Fruit fly (Drosophila melanogaster) whole organism, embryonic: Measurements from ENCODE around the gene Pa1.

Source experiments
- Abd-B ChIP-seq: fragments of 200-800 bp; sonication (Bioruptor generic); optimal IDR thresholded peaks from 2 replicates; lab custom pipeline; 2018; ENCODE audit warnings: missing biosample characterization, mild to moderate bottlenecking, missing genetic modification characterization, moderate library complexity
- Adf1 ChIP-seq: fragments of 200-800 bp; sonication (Bioruptor generic); IDR thresholded peaks from 2 replicates; pipeline ENCODE4 v1.3.6; 2022; ENCODE audit warnings: missing biosample characterization, missing genetic modification characterization
- Antp ChIP-seq: fragments of 200-800 bp; sonication (Bioruptor generic); optimal IDR thresholded peaks from 3 replicates; lab custom pipeline; 2016; ENCODE audit warnings: missing biosample characterization, missing genetic modification characterization
- Atf3 ChIP-seq: fragments of 200-800 bp; sonication (Bioruptor generic); optimal IDR thresholded peaks from 3 replicates; lab custom pipeline; 2016; ENCODE audit warnings: missing biosample characterization, missing genetic modification characterization
- B-H1 ChIP-seq: fragments of 200-800 bp; sonication (Bioruptor generic); IDR thresholded peaks from 3 replicates; pipeline ENCODE4 v1.3.6; 2022; ENCODE audit warnings: missing biosample characterization, missing genetic modification characterization
- CG11093 ChIP-seq: fragments of 200-800 bp; sonication (Bioruptor generic); IDR thresholded peaks from 3 replicates; pipeline ENCODE4 v1.3.6; 2022; ENCODE audit warnings: missing biosample characterization, missing genetic modification characterization
- CG11723 ChIP-seq: fragments of 200-800 bp; sonication (Bioruptor generic); optimal IDR thresholded peaks from 2 replicates; lab custom pipeline; 2017; ENCODE audit warnings: missing biosample characterization, mild to moderate bottlenecking, missing genetic modification characterization
- CG12104 ChIP-seq: fragments of 200-800 bp; sonication (Bioruptor generic); optimal IDR thresholded peaks from 3 replicates; lab custom pipeline; 2016; ENCODE audit warnings: missing biosample characterization, missing genetic modification characterization
- CG1647 ChIP-seq: fragments of 200-800 bp; sonication (Bioruptor generic); optimal IDR thresholded peaks from 3 replicates; lab custom pipeline; 2016; ENCODE audit warnings: missing biosample characterization, missing genetic modification characterization
- CG1832 ChIP-seq: fragments of 200-800 bp; sonication (Bioruptor generic); optimal IDR thresholded peaks from 2 replicates; lab custom pipeline; 2017; ENCODE audit warnings: missing biosample characterization, mild to moderate bottlenecking, missing genetic modification characterization, inconsistent platforms
- CG18619 ChIP-seq: fragments of 200-800 bp; sonication (Bioruptor generic); optimal IDR thresholded peaks from 3 replicates; lab custom pipeline; 2017; ENCODE audit warnings: missing biosample characterization, mild to moderate bottlenecking, missing genetic modification characterization
- CG2875 ChIP-seq: fragments of 200-800 bp; sonication (Bioruptor generic); optimal IDR thresholded peaks from 2 replicates; lab custom pipeline; 2017; ENCODE audit warnings: missing biosample characterization, mild to moderate bottlenecking, missing genetic modification characterization, missing genetic modification reagents
- CG34224 ChIP-seq: fragments of 200-800 bp; sonication (Bioruptor generic); IDR thresholded peaks from 3 replicates; pipeline ENCODE4 v1.3.6; 2022; ENCODE audit warnings: missing biosample characterization, missing genetic modification characterization; ENCODE audit not compliant: partially characterized antibody
- CG3995 ChIP-seq: fragments of 200-800 bp; sonication (Bioruptor generic); optimal IDR thresholded peaks from 3 replicates; lab custom pipeline; 2016; ENCODE audit warnings: missing biosample characterization, missing genetic modification characterization
- CG7357 ChIP-seq: fragments of 200-800 bp; sonication (Bioruptor generic); IDR thresholded peaks from 3 replicates; pipeline ENCODE4 v1.3.6; 2022; ENCODE audit warnings: missing biosample characterization, missing genetic modification characterization
- CG9817 ChIP-seq: fragments of 200-800 bp; sonication (Bioruptor generic); optimal IDR thresholded peaks from 2 replicates; lab custom pipeline; 2018; ENCODE audit warnings: missing biosample characterization, mild to moderate bottlenecking, missing genetic modification characterization, moderate library complexity
- CG9876 ChIP-seq: fragments of 200-800 bp; sonication (Bioruptor generic); optimal IDR thresholded peaks from 2 replicates; lab custom pipeline; 2016; ENCODE audit warnings: missing biosample characterization, missing genetic modification characterization
- CG9932 ChIP-seq: fragments of 200-800 bp; sonication (Bioruptor generic); IDR thresholded peaks from 2 replicates; pipeline ENCODE4 v1.3.6; 2022; ENCODE audit warnings: missing biosample characterization, missing genetic modification characterization
- CTCF ChIP-seq: fragments of 200-800 bp; sonication (Bioruptor generic); optimal IDR thresholded peaks from 2 replicates; lab custom pipeline; 2017; ENCODE audit warnings: missing biosample characterization, mild to moderate bottlenecking, missing genetic modification characterization, moderate library complexity
- Dbx ChIP-seq: fragments of 200-800 bp; sonication (Bioruptor generic); IDR thresholded peaks from 3 replicates; pipeline ENCODE4 v1.3.6; 2022; ENCODE audit warnings: missing biosample characterization, missing genetic modification characterization
- Dll ChIP-seq: fragments of 200-800 bp; sonication (Bioruptor generic); IDR thresholded peaks from 4 replicates; pipeline ENCODE4 v1.3.6; 2022; ENCODE audit warnings: missing biosample characterization, missing genetic modification characterization; ENCODE audit not compliant: partially characterized antibody
- Fer1 ChIP-seq: fragments of 200-800 bp; sonication (Bioruptor generic); optimal IDR thresholded peaks from 2 replicates; lab custom pipeline; 2017; ENCODE audit warnings: missing biosample characterization, mild to moderate bottlenecking, missing genetic modification characterization
- Gsc ChIP-seq: fragments of 200-800 bp; sonication (Bioruptor generic); IDR thresholded peaks from 2 replicates; pipeline ENCODE4 v1.3.6; 2022; ENCODE audit warnings: missing biosample characterization, missing genetic modification characterization
- Hr3 ChIP-seq: fragments of 200-800 bp; sonication (Bioruptor generic); optimal IDR thresholded peaks from 3 replicates; lab custom pipeline; 2016; ENCODE audit warnings: missing biosample characterization, missing genetic modification characterization
- Max ChIP-seq: fragments of 200-800 bp; sonication (Bioruptor generic); optimal IDR thresholded peaks from 2 replicates; lab custom pipeline; 2016; ENCODE audit warnings: missing biosample characterization, mild to moderate bottlenecking, missing genetic modification characterization
- NC2β ChIP-seq: fragments of 200-800 bp; sonication (Bioruptor generic); optimal IDR thresholded peaks from 2 replicates; lab custom pipeline; 2016; ENCODE audit warnings: missing biosample characterization, missing genetic modification characterization
- Oaz ChIP-seq: fragments of 200-800 bp; sonication (Bioruptor generic); IDR thresholded peaks from 2 replicates; pipeline ENCODE4 v1.3.6; 2022; ENCODE audit warnings: missing biosample characterization, missing genetic modification characterization
- Sin3A ChIP-seq: fragments of >200 bp; optimal IDR thresholded peaks from 2 replicates; lab custom pipeline; 2018
- Spps ChIP-seq: fragments of 200-800 bp; sonication (Bioruptor generic); optimal IDR thresholded peaks from 2 replicates; lab custom pipeline; 2018; ENCODE audit warnings: missing biosample characterization, mild to moderate bottlenecking, missing genetic modification characterization
- aop ChIP-seq: fragments of 200-800 bp; sonication (Bioruptor generic); IDR thresholded peaks from 2 replicates; pipeline ENCODE4 v1.3.6; 2022; ENCODE audit warnings: missing biosample characterization, missing genetic modification characterization
- ara ChIP-seq: fragments of 200-800 bp; sonication (Bioruptor generic); IDR thresholded peaks from 2 replicates; pipeline ENCODE4 v1.3.6; 2022; ENCODE audit warnings: missing biosample characterization, missing genetic modification characterization
- corto ChIP-seq: fragments of 200-800 bp; sonication (Bioruptor generic); optimal IDR thresholded peaks from 2 replicates; lab custom pipeline; 2016; ENCODE audit warnings: missing biosample characterization, mild to moderate bottlenecking, missing genetic modification characterization, moderate library complexity
- croc ChIP-seq: fragments of 200-800 bp; sonication (Bioruptor generic); conservative IDR thresholded peaks from 3 replicates; pipeline ENCODE4 v1.3.6; 2022; ENCODE audit warnings: missing biosample characterization, missing genetic modification characterization
- dpn ChIP-seq, 2 experiments: fragments of 200-800 bp; sonication (Bioruptor generic); optimal IDR thresholded peaks; 3 replicates each; lab custom pipeline; 2016; ENCODE audit warnings: missing biosample characterization in 2 of 2, missing genetic modification characterization in 2 of 2
- ems ChIP-seq: fragments of 200-800 bp; sonication (Bioruptor generic); optimal IDR thresholded peaks from 3 replicates; lab custom pipeline; 2016; ENCODE audit warnings: missing biosample characterization, missing genetic modification characterization
- esg ChIP-seq: fragments of 200-800 bp; sonication (Bioruptor generic); conservative IDR thresholded peaks from 2 replicates; pipeline ENCODE4 v1.3.6; 2022; ENCODE audit warnings: missing biosample characterization, missing genetic modification characterization
- exex ChIP-seq: fragments of 200-800 bp; sonication (Bioruptor generic); optimal IDR thresholded peaks from 4 replicates; lab custom pipeline; 2018; ENCODE audit warnings: missing biosample characterization, mild to moderate bottlenecking, missing genetic modification characterization, moderate library complexity
- gt ChIP-seq: fragments of 200-800 bp; sonication (Bioruptor generic); IDR thresholded peaks from 2 replicates; pipeline ENCODE4 v1.3.6; 2022; ENCODE audit warnings: missing biosample characterization, missing genetic modification characterization
- lola ChIP-seq, 3 experiments: fragments of >200 bp in 2 of 3; fragments of 200-800 bp in 1 of 3; sonication (Bioruptor generic) in 1 of 3; optimal IDR thresholded peaks; 2 replicates each; lab custom pipeline; 2017 to 2019; ENCODE audit warnings: missing biosample characterization in 3 of 3, missing genetic modification characterization in 3 of 3, mild to moderate bottlenecking in 1 of 3, moderate library complexity in 1 of 3
- mirr ChIP-seq: fragments of 200-800 bp; sonication (Bioruptor generic); optimal IDR thresholded peaks from 3 replicates; lab custom pipeline; 2018; ENCODE audit warnings: missing biosample characterization, mild to moderate bottlenecking, missing genetic modification characterization
- otp ChIP-seq: fragments of 200-800 bp; sonication (Bioruptor generic); IDR thresholded peaks from 3 replicates; pipeline ENCODE4, ENCODE4 v1.3.6; 2022; ENCODE audit warnings: missing biosample characterization, missing genetic modification characterization
- pan ChIP-seq, 4 experiments: fragments of >200 bp in 3 of 4; fragments of 200-800 bp in 1 of 4; sonication (Bioruptor generic) in 1 of 4; optimal IDR thresholded peaks in 3 of 4; IDR thresholded peaks in 1 of 4; 2 replicates each; pipeline versions ENCODE4 v1.3.6 to Lab custom; 2017 to 2022; ENCODE audit warnings: missing biosample characterization in 2 of 4, missing genetic modification characterization in 2 of 4, mixed read lengths in 1 of 4
- prd ChIP-seq, 3 experiments: fragments of >200 bp in 2 of 3; fragments of 200-800 bp in 1 of 3; sonication (Bioruptor generic) in 1 of 3; optimal IDR thresholded peaks in 2 of 3; IDR thresholded peaks in 1 of 3; 2 replicates in 2 of 3; 3 replicates in 1 of 3; pipeline versions ENCODE4 v1.3.6 to Lab custom; 2017 to 2022; ENCODE audit warnings: missing biosample characterization in 1 of 3, missing genetic modification characterization in 1 of 3
- rib ChIP-seq: fragments of 200-800 bp; sonication (Bioruptor generic); IDR thresholded peaks from 2 replicates; pipeline ENCODE4 v1.3.6; 2022; ENCODE audit warnings: missing biosample characterization, missing genetic modification characterization
- shn ChIP-seq: fragments of 200-800 bp; sonication (Bioruptor generic); optimal IDR thresholded peaks from 3 replicates; lab custom pipeline; 2016; ENCODE audit warnings: missing biosample characterization, missing genetic modification characterization
- sima ChIP-seq: fragments of 200-800 bp; sonication (Bioruptor generic); optimal IDR thresholded peaks from 2 replicates; lab custom pipeline; 2016; ENCODE audit warnings: missing biosample characterization, missing genetic modification characterization
- slou ChIP-seq: fragments of 200-800 bp; sonication (Bioruptor generic); optimal IDR thresholded peaks from 3 replicates; lab custom pipeline; 2016; ENCODE audit warnings: missing biosample characterization, missing genetic modification characterization
- tgo ChIP-seq: fragments of 200-800 bp; sonication (Bioruptor generic); IDR thresholded peaks from 3 replicates; pipeline ENCODE4 v1.3.6; 2022; ENCODE audit warnings: missing biosample characterization, missing genetic modification characterization
- tin ChIP-seq: fragments of 200-800 bp; sonication (Bioruptor generic); optimal IDR thresholded peaks from 3 replicates; lab custom pipeline; 2016; ENCODE audit warnings: missing biosample characterization, missing genetic modification characterization
- toy ChIP-seq: fragments of 200-800 bp; sonication (Bioruptor generic); IDR thresholded peaks from 2 replicates; pipeline ENCODE4 v1.3.6; 2022; ENCODE audit warnings: missing biosample characterization, missing genetic modification characterization
- twi ChIP-seq: fragments of 200-800 bp; optimal IDR thresholded peaks from 2 replicates; lab custom pipeline; 2019; ENCODE audit warnings: missing biosample characterization, mild to moderate bottlenecking, missing genetic modification characterization, moderate library complexity
- zf30C ChIP-seq: fragments of 200-800 bp; sonication (Bioruptor generic); optimal IDR thresholded peaks from 3 replicates; lab custom pipeline; 2018; ENCODE audit warnings: missing biosample characterization, mild to moderate bottlenecking, missing genetic modification characterization

Pa1 gene

DNA sequence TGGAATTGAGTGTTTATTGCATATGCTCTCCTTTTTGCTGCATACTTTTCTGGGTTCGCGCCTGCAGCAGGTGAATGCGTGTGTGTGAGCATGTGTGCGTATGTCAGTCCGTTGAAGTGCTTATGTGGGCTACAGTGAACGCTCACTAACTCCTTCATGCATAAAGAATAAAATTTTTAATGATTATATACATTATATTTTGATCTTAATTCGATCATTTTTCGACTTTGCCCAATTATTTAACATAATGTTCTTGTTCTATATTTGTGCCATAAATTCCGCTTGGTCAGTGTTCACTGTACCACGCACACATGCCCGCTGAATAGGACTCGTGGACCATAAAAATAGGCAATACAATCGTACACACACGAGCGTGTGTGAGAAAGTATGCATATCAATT is 11.8 kb downstream of the Pa1 start (continued):
- TF ChIP-seq CG3995 (GFP tag; lab: Kevin White, UChicago) = no peak
- no peak for TF ChIP-seq Adf1 (GFP tag; lab: Robert Waterston, UW)
- no peak for TF ChIP-seq dpn (GFP tag; optimal IDR thresholded peaks at IDR 0.05; lab: Kevin White, UChicago)
- no peak for TF ChIP-seq CG18619 (GFP tag; lab: Kevin White, UChicago)
- no peak for TF ChIP-seq NC2β (GFP tag; lab: Kevin White, UChicago)
- no peak for TF ChIP-seq exex (tag; lab: Kevin White, UChicago)
- no peak for TF ChIP-seq CG9817 (tag; lab: Kevin White, UChicago)
- TF ChIP-seq CG1647 (GFP tag; lab: Kevin White, UChicago) = no peak
- TF ChIP-seq CG1832 = no peak
- TF ChIP-seq ems (GFP tag; lab: Kevin White, UChicago) = no peak
- no peak for TF ChIP-seq Max (GFP tag; lab: Kevin White, UChicago)
- TF ChIP-seq twi (tag; lab: Kevin White, UChicago) = no peak
- peak; percentile 56; the same call in 2 of the 3 replicates for TF ChIP-seq CG7357 (GFP tag; lab: Robert Waterston, UW)
- no peak for TF ChIP-seq Fer1 (GFP tag; lab: Kevin White, UChicago)
- TF ChIP-seq mirr (GFP tag; lab: Kevin White, UChicago) = no peak
- TF ChIP-seq Hr3 = no peak
- 0 out of 3 replicates have a peak, but pooled peaks have one; percentile 10 for TF ChIP-seq B-H1 (GFP tag; lab: Robert Waterston, UW)
- TF ChIP-seq Gsc (GFP tag; lab: Robert Waterston, UW) = no peak
- TF ChIP-seq croc (GFP tag; lab: Robert Waterston, UW) = peak; percentile 22; the same call in 1 of the 3 replicates
- TF ChIP-seq CG9932 (GFP tag; lab: Robert Waterston, UW) = peak; percentile 64
- no peak for TF ChIP-seq corto (GFP tag; lab: Kevin White, UChicago)
- no peak for TF ChIP-seq aop (GFP tag; lab: Robert Waterston, UW)
- no peak for TF ChIP-seq esg
- TF ChIP-seq Sin3A (lab: Kevin White, UChicago) = no peak
- TF ChIP-seq Dll (GFP tag; lab: Robert Waterston, UW) = no peak
- no peak for TF ChIP-seq otp
- TF ChIP-seq shn (GFP tag; lab: Kevin White, UChicago) = no peak
- TF ChIP-seq CG9876 = no peak
- TF ChIP-seq zf30C = no peak
- TF ChIP-seq CG11093 = no peak
- TF ChIP-seq rib (GFP tag; lab: Robert Waterston, UW) = 0 out of 2 replicates have a peak, but pooled peaks have one; percentile 35
- TF ChIP-seq Atf3 (GFP tag; lab: Kevin White, UChicago) = no peak
- peak; percentile 25 for TF ChIP-seq Abd-B (GFP tag; lab: Kevin White, UChicago)
- TF ChIP-seq Oaz (GFP tag; lab: Robert Waterston, UW) = no peak
- TF ChIP-seq toy (GFP tag; lab: Robert Waterston, UW) = no peak
- TF ChIP-seq Antp (GFP tag; lab: Kevin White, UChicago) = no peak
- no peak for TF ChIP-seq CG2875
- TF ChIP-seq CG11723 (GFP tag; lab: Kevin White, UChicago) = no peak
- no peak for TF ChIP-seq slou (GFP tag; lab: Kevin White, UChicago)
- no peak for TF ChIP-seq ara
- no peak for TF ChIP-seq Spps
- no peak for TF ChIP-seq CTCF (GFP tag; lab: Kevin White, UChicago)
- no peak for TF ChIP-seq lola (GFP tag; optimal IDR thresholded peaks at IDR 0.05; lab: Kevin White, UChicago)
- peak; percentile 43 for TF ChIP-seq tgo
- no peak for TF ChIP-seq prd (optimal IDR thresholded peaks at IDR 0.05; lab: Kevin White, UChicago)
- TF ChIP-seq prd (GFP tag; IDR thresholded peaks at IDR 0.05; lab: Robert Waterston, UW) = peak; percentile 70
- no peak for TF ChIP-seq CG34224 (GFP tag; lab: Robert Waterston, UW)
- TF ChIP-seq gt (GFP tag; lab: Robert Waterston, UW) = no peak
- no peak for TF ChIP-seq CG12104 (GFP tag; lab: Kevin White, UChicago)
- TF ChIP-seq tin (GFP tag; lab: Kevin White, UChicago) = no peak
- TF ChIP-seq Dbx = peak; percentile 29; the same call in 1 of the 3 replicates
- TF ChIP-seq sima (GFP tag; lab: Kevin White, UChicago) = no peak
- TF ChIP-seq pan (optimal IDR thresholded peaks at IDR 0.05; lab: Kevin White, UChicago) = no peak
- TF ChIP-seq pan (GFP tag; optimal IDR thresholded peaks at IDR 0.05 in 1 of 2, IDR thresholded peaks at IDR 0.05 in 1 of 2) = peak in 1 of 2 experiments; percentile 61
